Fruit fly (Drosophila melanogaster): ENCODE measurements around the gene Sgs7.

The Sgs7 gene

DNA sequence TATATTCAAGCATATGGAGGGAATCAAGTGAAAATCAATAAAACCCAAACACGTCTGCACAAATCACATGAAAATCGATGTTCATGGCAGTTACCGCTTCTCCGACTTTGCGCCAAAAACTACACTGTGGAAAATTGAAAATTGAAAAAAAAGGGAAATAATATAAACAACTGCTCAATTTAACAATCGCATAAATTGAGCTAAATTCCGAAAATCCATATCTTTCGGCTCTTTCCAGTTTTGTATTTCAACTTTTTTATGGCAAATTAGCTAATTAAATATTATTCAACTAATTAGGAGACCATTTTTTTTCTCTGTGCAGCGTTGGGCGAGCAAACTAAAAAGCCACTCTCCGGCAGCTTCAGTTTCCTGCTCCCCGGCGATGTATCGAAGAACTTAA, 25.2 kb upstream of the Sgs7 start (continued):
- TF ChIP-seq lilli (GFP tag; optimal IDR thresholded peaks at IDR 0.05), result no peak
- no peak for TF ChIP-seq CG14965 (GFP tag; optimal IDR thresholded peaks at IDR 0.05; ENCODE audit: borderline replicate concordance)
- TF ChIP-seq esg (GFP tag; conservative IDR thresholded peaks at IDR 0.05), result 0 out of 2 replicates have a peak, but pooled peaks have one; percentile 5
- no peak for TF ChIP-seq CG9437 (GFP tag; optimal IDR thresholded peaks at IDR 0.05)
- no peak for TF ChIP-seq nerfin-2 (GFP tag; IDR thresholded peaks at IDR 0.05; ENCODE audit: partially characterized antibody)
- TF ChIP-seq CG17568 (GFP tag; optimal IDR thresholded peaks at IDR 0.05), result no peak
- TF ChIP-seq gcm2 (GFP tag; optimal IDR thresholded peaks at IDR 0.05), result no peak
- TF ChIP-seq Nf-YB (GFP tag; optimal IDR thresholded peaks at IDR 0.05), result no peak
- no peak for TF ChIP-seq dm (GFP tag; optimal IDR thresholded peaks at IDR 0.05)
- no peak for TF ChIP-seq Dad (GFP tag; optimal IDR thresholded peaks at IDR 0.05)
- TF ChIP-seq Sin3A (optimal IDR thresholded peaks at IDR 0.05), result no peak
- no peak for TF ChIP-seq ftz-f1 (GFP tag; optimal IDR thresholded peaks at IDR 0.05)
- TF ChIP-seq slou (GFP tag; optimal IDR thresholded peaks at IDR 0.05), result no peak
- no peak for TF ChIP-seq E2f1 (GFP tag; IDR thresholded peaks at IDR 0.05)
- TF ChIP-seq lola (GFP tag; optimal IDR thresholded peaks at IDR 0.05), result no peak
- peak in 1 of 2 experiments; percentile 12 for TF ChIP-seq eve (GFP tag; optimal IDR thresholded peaks at IDR 0.05)
- no peak for TF ChIP-seq vnd (GFP tag; IDR thresholded peaks at IDR 0.05; ENCODE audit: partially characterized antibody)
- peak; percentile 44 for TF ChIP-seq CG4424 (GFP tag; optimal IDR thresholded peaks at IDR 0.05)
- peak; percentile 12 for TF ChIP-seq unpg (GFP tag; optimal IDR thresholded peaks at IDR 0.05)
- no peak for TF ChIP-seq peb (GFP tag; IDR thresholded peaks at IDR 0.05)
- no peak for TF ChIP-seq CG4707 (GFP tag; optimal IDR thresholded peaks at IDR 0.05)
- no peak for TF ChIP-seq Mad (GFP tag; optimal IDR thresholded peaks at IDR 0.05)
- TF ChIP-seq CG7271 (tag; optimal IDR thresholded peaks at IDR 0.05), result no peak
- TF ChIP-seq CG5245 (GFP tag; optimal IDR thresholded peaks at IDR 0.05), result peak; percentile 31
- no peak for TF ChIP-seq ind (GFP tag; optimal IDR thresholded peaks at IDR 0.05)
- no peak for TF ChIP-seq CG13424 (tag; optimal IDR thresholded peaks at IDR 0.05)
- TF ChIP-seq gt (GFP tag; IDR thresholded peaks at IDR 0.05), result no peak
- TF ChIP-seq CG10209 (GFP tag; optimal IDR thresholded peaks at IDR 0.05), result peak; percentile 6
- TF ChIP-seq ken (GFP tag; IDR thresholded peaks at IDR 0.05), result no peak
- no peak for TF ChIP-seq CG4404 (GFP tag; IDR thresholded peaks at IDR 0.05)
- peak; percentile 23 for TF ChIP-seq Hmr (GFP tag; optimal IDR thresholded peaks at IDR 0.05)
- TF ChIP-seq exex (tag; optimal IDR thresholded peaks at IDR 0.05), result no peak
- TF ChIP-seq Kr (GFP tag; optimal IDR thresholded peaks at IDR 0.05), result no peak
- TF ChIP-seq CG7556 (GFP tag; optimal IDR thresholded peaks at IDR 0.05), result peak; percentile 39
- TF ChIP-seq CTCF (GFP tag; optimal IDR thresholded peaks at IDR 0.05), result peak; percentile 10
- no peak for TF ChIP-seq CG11723 (GFP tag; optimal IDR thresholded peaks at IDR 0.05)
- TF ChIP-seq CG3281 (GFP tag; optimal IDR thresholded peaks at IDR 0.05), result peak; percentile 45
- TF ChIP-seq cad (GFP tag; optimal IDR thresholded peaks at IDR 0.05), result no peak
- no peak for TF ChIP-seq twi (tag; optimal IDR thresholded peaks at IDR 0.05)
- no peak for TF ChIP-seq CG3838 (GFP tag; optimal IDR thresholded peaks at IDR 0.05)
- TF ChIP-seq dati (GFP tag; IDR thresholded peaks at IDR 0.05), result no peak
- no peak for TF ChIP-seq CG8478 (optimal IDR thresholded peaks at IDR 0.05)
- no peak for TF ChIP-seq bbx (GFP tag; IDR thresholded peaks at IDR 0.05; ENCODE audit: partially characterized antibody)
- no peak for TF ChIP-seq CG34224 (GFP tag; IDR thresholded peaks at IDR 0.05; ENCODE audit: partially characterized antibody)
- TF ChIP-seq Hr39 (optimal IDR thresholded peaks at IDR 0.05), result no peak
- no peak for TF ChIP-seq Bdp1 (GFP tag; optimal IDR thresholded peaks at IDR 0.05)
- TF ChIP-seq Ptx1 (GFP tag; IDR thresholded peaks at IDR 0.05), result peak; percentile 33; the same call in 1 of the 2 replicates
- TF ChIP-seq CG13123 (GFP tag; optimal IDR thresholded peaks at IDR 0.05), result no peak
- no peak for TF ChIP-seq Trl (optimal IDR thresholded peaks at IDR 0.05)
- TF ChIP-seq Trl (GFP tag; optimal IDR thresholded peaks at IDR 0.05), result no peak
- no peak for TF ChIP-seq gfzf (GFP tag; optimal IDR thresholded peaks at IDR 0.05)
- no peak for TF ChIP-seq Mes4 (GFP tag; optimal IDR thresholded peaks at IDR 0.05)
- TF ChIP-seq Dfd (GFP tag; optimal IDR thresholded peaks at IDR 0.05), result no peak
- no peak for TF ChIP-seq ssp (GFP tag; IDR thresholded peaks at IDR 0.05)
